Fruit fly (Drosophila melanogaster): ENCODE measurements around the gene CG11262.

CG11262 gene

DNA sequence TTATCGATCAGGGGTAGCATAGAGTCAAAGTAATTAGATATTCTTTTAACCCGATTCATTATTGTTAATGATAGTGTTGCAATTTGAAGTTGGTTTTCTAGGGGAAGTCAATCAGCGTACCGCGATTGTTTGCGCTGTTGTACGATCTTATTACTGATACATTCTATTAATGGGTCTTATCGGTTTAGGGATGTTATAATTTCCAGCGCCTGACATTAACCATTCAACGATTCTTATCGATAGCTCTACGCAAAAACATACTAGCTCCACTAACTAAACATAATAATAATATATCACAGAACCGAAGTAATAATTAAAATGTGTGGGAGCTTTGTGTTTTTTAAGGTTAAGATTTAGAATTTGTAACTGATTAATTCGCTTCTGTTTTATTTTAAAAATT, 16.6 kb downstream of the CG11262 start, which contains the start of gene Cul6 (continued):
- peak; percentile 32 for TF ChIP-seq Scr (GFP tag; IDR thresholded peaks at IDR 0.05; ENCODE audit: partially characterized antibody)
- TF ChIP-seq sima (GFP tag; optimal IDR thresholded peaks at IDR 0.05): no peak
- TF ChIP-seq CG31388 (GFP tag; optimal IDR thresholded peaks at IDR 0.05): no peak
- no peak for TF ChIP-seq usp (GFP tag; optimal IDR thresholded peaks at IDR 0.05)
- peak; percentile 60 for TF ChIP-seq ssp (GFP tag; IDR thresholded peaks at IDR 0.05)
- peak; percentile 55 for TF ChIP-seq Dref (GFP tag; IDR thresholded peaks at IDR 0.05)
- no peak for TF ChIP-seq kni (GFP tag; optimal IDR thresholded peaks at IDR 0.05)
- TF ChIP-seq otp (GFP tag; IDR thresholded peaks at IDR 0.05): no peak
- no peak for TF ChIP-seq CG42726 (GFP tag; IDR thresholded peaks at IDR 0.05; ENCODE audit: partially characterized antibody)
- TF ChIP-seq Bgb (GFP tag; IDR thresholded peaks at IDR 0.05; ENCODE audit: partially characterized antibody): no peak; the same call in 1 of the 2 replicates
- no peak for TF ChIP-seq dati (GFP tag; IDR thresholded peaks at IDR 0.05)
- TF ChIP-seq pzg (GFP tag; optimal IDR thresholded peaks at IDR 0.05): peak; percentile 22
- no peak for TF ChIP-seq al (GFP tag; IDR thresholded peaks at IDR 0.05)
- peak; percentile 29 for TF ChIP-seq zen (tag; optimal IDR thresholded peaks at IDR 0.05)
- no peak for TF ChIP-seq crol (GFP tag; IDR thresholded peaks at IDR 0.05)
- no peak for TF ChIP-seq CG11696 (GFP tag; IDR thresholded peaks at IDR 0.05)
- no peak for TF ChIP-seq cato (GFP tag; optimal IDR thresholded peaks at IDR 0.05; ENCODE audit: borderline replicate concordance)
- TF ChIP-seq tio (GFP tag; optimal IDR thresholded peaks at IDR 0.05): no peak
- TF ChIP-seq CG9817 (tag; optimal IDR thresholded peaks at IDR 0.05): no peak
- no peak for TF ChIP-seq CG4360 (GFP tag; IDR thresholded peaks at IDR 0.05)
- TF ChIP-seq CG8944 (GFP tag; optimal IDR thresholded peaks at IDR 0.05): no peak
- no peak for TF ChIP-seq CG30431 (GFP tag; optimal IDR thresholded peaks at IDR 0.05)
- no peak for TF ChIP-seq pros (GFP tag; optimal IDR thresholded peaks at IDR 0.05)
- no peak for TF ChIP-seq cg (GFP tag; optimal IDR thresholded peaks at IDR 0.05)
- no peak for TF ChIP-seq gcm2 (GFP tag; optimal IDR thresholded peaks at IDR 0.05)
- TF ChIP-seq Chrac-16 (GFP tag; optimal IDR thresholded peaks at IDR 0.05): no peak
- TF ChIP-seq Antp (GFP tag; optimal IDR thresholded peaks at IDR 0.05): no peak
- TF ChIP-seq Dfd (GFP tag; optimal IDR thresholded peaks at IDR 0.05): no peak
- TF ChIP-seq Sry-δ (GFP tag; optimal IDR thresholded peaks at IDR 0.05): peak; percentile 57
- TF ChIP-seq CG11398 (GFP tag; optimal IDR thresholded peaks at IDR 0.05): no peak
- no peak for TF ChIP-seq Oaz (GFP tag; IDR thresholded peaks at IDR 0.05)
- peak; percentile 32; the same call in 1 of the 2 replicates for TF ChIP-seq amos (GFP tag; IDR thresholded peaks at IDR 0.05; ENCODE audit: partially characterized antibody)
- no peak for TF ChIP-seq CG15696 (tag; optimal IDR thresholded peaks at IDR 0.05)
- TF ChIP-seq CG16813 (GFP tag; IDR thresholded peaks at IDR 0.05; ENCODE audit: partially characterized antibody): 0 out of 3 replicates have a peak, but pooled peaks have one; percentile 35
- no peak for TF ChIP-seq Vsx1 (GFP tag; optimal IDR thresholded peaks at IDR 0.05)

DNA sequence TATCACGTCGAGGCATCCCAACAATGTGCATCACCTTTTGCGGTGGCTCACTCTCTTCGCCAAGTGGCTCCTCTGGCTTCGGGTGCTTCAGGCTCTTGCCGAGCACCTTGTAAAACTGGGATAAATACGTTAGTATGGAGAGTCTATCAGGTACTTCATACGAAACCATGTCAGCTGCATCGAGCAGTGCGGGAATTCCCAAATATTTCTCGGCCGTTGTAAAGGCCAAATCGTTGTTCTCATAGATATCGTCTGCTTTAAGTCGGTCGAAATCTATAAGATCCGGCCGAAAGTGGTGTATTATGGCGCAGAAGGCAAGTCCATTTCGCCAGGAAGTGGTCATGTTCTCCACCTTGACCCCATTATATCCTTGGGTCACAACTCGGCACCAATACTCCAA, 19.8 kb downstream of the CG11262 start:
- TF ChIP-seq sens (GFP tag) (no peak), ro (GFP tag; IDR thresholded peaks at IDR 0.05) (no peak), Dad (GFP tag; optimal IDR thresholded peaks at IDR 0.05) (no peak), hb (GFP tag; IDR thresholded peaks at IDR 0.05; ENCODE audit: partially characterized antibody) (0 out of 3 replicates have a peak, but pooled peaks have one; percentile 49), ase (GFP tag; IDR thresholded peaks at IDR 0.05) (no peak)

Measured in whole organism, embryonic.